Fruit fly (Drosophila melanogaster) whole organism, larva: ENCODE data around the gene toc.

Source experiments
- noc ChIP-seq: fragments of 200-800 bp; sonication (Bioruptor generic); optimal IDR thresholded peaks from 3 replicates; lab custom pipeline; 2019; ENCODE audit warnings: missing biosample characterization, mild to moderate bottlenecking, missing genetic modification characterization, moderate library complexity

toc gene

dm6 chr2L:3078741-3079140 is 65.8 kb downstream of the toc start:
- no peak for TF ChIP-seq noc (tag; lab: Kevin White, UChicago)

DNA sequence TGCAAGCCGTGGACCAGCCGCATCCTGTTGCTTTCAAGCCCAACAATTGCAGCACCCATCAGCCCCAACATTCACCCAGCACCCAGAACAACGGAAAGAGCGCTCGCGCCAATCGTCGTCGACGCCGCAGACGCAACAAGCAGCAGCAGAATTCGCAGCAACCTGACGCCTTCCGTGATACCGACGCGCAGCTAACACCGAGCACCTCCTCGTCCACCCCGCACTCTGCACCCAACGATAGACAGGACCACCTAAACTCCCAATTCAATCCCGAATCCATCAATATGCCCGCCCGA is 85.0 kb downstream of the toc start:
- TF ChIP-seq noc (tag; lab: Kevin White, UChicago): no peak

dm6 chr2L:3058772-3059623 is 85.6 kb downstream of the toc start:
- TF ChIP-seq noc (tag; lab: Kevin White, UChicago): peak; percentile 63

dm6 chr2L:3057951-3058771 is 86.4 kb downstream of the toc start:
- peak; percentile 79 for TF ChIP-seq noc (tag; lab: Kevin White, UChicago)

DNA sequence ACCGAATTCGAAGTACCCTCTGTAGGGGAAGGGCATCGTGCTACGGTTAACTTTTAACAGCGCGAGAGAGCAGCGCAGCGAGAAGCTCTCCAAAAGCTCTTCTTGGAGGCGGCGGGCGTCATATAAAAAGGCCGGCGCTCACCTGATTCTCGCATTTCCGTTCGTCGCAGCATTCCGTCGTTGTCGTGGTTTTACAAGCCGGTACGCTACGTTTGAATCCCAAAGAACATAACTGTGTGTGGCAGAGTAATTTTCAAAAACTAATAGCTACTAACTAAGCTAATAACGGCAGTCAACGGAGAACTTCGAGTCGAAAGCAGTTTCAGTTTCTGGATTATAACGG is 88.2 kb downstream of the toc start, which contains the start of gene FASN1:
TSS of gene FASN1 (plus strand) at position 151 of the 343 bp plus-strand sequence.
- peak; percentile 25 for TF ChIP-seq noc (tag; lab: Kevin White, UChicago)

- peak; percentile 80 for TF ChIP-seq noc (tag; lab: Kevin White, UChicago)
Measured at dm6 chr2L:3055710-3056447, 88.7 kb downstream of the toc start.

DNA sequence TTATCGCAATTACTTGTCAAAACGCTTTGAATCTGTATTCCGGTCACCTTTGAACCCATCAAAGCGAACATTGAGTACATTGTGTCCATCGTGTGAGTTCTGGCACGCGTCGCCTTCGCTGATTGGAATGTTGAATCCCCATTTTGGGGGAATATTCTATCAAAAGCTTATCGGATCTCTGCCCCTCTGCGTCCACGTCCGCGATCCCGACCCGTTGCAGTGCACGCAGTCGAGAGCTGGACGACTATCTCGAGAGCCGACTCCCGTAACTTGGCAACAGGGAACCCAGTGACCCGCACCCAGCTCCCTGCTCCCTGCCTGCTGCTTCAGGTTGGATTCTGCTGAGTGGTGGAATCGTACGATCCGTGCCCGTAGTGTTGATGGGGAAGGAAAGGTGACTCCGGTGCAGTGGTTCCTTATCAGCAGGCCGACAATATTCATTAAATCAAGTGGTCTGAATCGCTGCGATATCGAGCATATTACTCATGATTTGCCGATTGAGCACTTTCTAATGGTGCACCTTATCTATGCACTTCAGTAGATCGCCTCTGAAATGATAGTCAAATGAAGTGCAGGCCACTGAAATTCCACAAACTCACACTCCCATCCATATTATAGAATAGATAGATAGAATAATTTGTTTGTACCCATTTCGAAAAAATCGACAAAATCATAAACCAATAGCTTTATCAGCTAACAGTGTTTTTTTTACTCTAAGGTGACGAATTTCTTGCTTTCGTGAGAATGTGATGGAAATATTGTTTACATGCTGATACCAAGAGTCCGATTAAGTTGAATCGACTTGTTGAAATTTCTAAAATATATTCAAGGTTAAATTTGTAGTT is 99.7 kb downstream of the toc start:
- TF ChIP-seq noc (tag; lab: Kevin White, UChicago): no peak

- no peak for TF ChIP-seq noc (tag; lab: Kevin White, UChicago)
Measured at dm6 chr2L:3043647-3044046, 100.9 kb downstream of the toc start, which contains the start of gene FASN2. Gene FASN2 (plus strand): TSS chr2L:3043947.

DNA sequence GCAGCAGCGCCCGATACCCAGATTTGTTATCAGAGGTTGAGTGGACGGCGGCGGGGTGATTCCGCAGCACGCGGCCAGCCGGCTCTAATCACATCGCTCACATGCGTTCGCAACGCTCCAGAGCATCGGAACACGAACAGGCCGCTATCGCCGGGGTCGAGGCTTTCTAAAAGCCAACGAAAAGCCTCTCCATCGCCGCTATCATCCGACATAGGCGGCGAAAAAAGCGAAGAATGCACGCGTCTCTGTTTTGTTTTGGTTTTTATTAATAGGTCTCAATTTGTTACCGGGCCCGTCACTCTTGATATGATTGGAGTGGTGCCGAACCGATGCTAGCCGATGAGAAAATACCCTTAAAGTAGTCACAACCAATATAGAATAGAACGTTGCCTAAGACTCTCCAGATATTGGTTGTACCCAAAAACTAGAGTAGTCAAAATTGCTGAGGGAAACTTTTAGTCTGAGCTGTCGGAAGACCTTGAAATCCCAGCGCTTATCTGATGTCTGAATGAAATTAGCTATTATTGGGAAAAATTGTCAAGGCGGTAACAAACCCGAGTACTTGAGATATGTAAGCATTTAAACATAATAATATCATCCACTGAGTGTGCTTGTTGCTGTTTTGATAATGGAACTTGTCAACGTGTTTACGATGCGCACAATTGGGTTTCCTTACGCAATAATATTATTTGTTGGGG is 102.5 kb downstream of the toc start, which contains the start of gene CG17261:
TSS of gene CG17261 (plus strand) at position 634 of the 698 bp plus-strand sequence.
- TF ChIP-seq noc (tag; lab: Kevin White, UChicago): peak; percentile 89

- TF ChIP-seq noc (tag; lab: Kevin White, UChicago): peak; percentile 71
Measured at dm6 chr2L:3039774-3040173, 104.8 kb downstream of the toc start, which contains the start of the genes cnir and CG17221. Gene cnir (minus strand): TSS chr2L:3039812. Gene CG17221 (plus strand): TSS chr2L:3039976.

- peak; percentile 93 for TF ChIP-seq noc (tag; lab: Kevin White, UChicago)
Measured at dm6 chr2L:3037153-3037579, 107.4 kb downstream of the toc start, which contains the start of the genes CG17260 and SerRS. Gene CG17260 (plus strand): TSS chr2L:3037230. Gene SerRS (minus strand): TSS chr2L:3037403.

DNA sequence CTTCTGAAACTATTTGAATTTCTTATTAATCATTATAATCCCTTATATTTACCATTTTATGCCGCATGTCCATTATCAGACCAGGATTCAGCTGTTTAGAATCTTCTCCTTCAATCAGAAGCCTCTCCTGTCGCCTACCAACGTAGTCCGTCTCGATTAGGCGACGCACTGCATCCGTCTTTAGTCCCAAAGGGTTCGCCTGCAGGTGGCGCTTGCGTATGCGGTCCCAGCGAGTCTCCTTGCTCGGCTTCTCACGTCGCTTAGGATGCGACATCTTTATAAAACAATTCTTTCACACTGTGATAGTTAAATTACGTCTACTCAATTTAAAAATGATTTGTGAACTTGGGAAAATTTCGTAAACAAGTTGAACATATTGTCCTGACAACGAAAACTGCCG is 109.6 kb downstream of the toc start, which contains the start of gene CG17258:
TSS of gene CG17258 (minus strand) at position 380 of the 400 bp plus-strand sequence.
- no peak for TF ChIP-seq noc (tag; lab: Kevin White, UChicago)

DNA sequence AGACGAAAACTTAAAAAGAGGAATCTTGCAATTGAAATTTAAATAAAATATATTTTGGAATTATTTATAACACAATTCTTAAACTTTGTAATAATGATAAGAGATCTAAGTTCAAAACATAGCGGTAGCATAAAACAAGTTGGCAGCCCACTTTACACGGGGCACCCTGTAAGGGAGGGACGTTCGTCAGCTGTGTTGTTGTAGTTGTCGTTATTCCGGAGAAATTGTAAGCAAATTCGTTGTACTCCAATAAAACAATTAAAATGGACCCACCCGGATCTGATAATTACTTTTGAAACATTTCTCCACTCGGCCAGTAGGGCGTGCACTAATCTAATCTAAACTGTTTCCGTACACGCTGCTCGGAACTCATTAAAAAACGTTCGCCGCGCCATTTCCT is 114.2 kb downstream of the toc start, which contains the start of gene GABPI:
TSS of gene GABPI (plus strand) at position 190 of the 400 bp plus-strand sequence.
- TF ChIP-seq noc (tag; lab: Kevin White, UChicago): no peak

- TF ChIP-seq noc (tag; lab: Kevin White, UChicago): no peak
Measured at dm6 chr2L:3029012-3029411, 115.6 kb downstream of the toc start, which contains the start of the genes Sf3b2 and CG17219. Gene Sf3b2 (minus strand): TSS chr2L:3029168. Gene CG17219 (plus strand): TSS chr2L:3029253.
